Comparison of ENCODE assay signal across 1 fruit fly cellular context in genomic region chr3L:22741389-22742120, dm6.
TF ChIP-seq lines count a peak whose summit lies in the region.

Gene CG7369, plus strand, starts transcription at chr3L:22741793.

TF ChIP-seq in whole organism, embryonic, 481 proteins besides CTCF, POLR2A, EP300 and RAD21 (continued from another document and continues in another):
- TF ChIP-seq CG6813 (GFP tag; optimal IDR thresholded peaks at IDR 0.05; lab: Kevin White, UChicago) (no peak), CG12942 (GFP tag; optimal IDR thresholded peaks at IDR 0.05; lab: Kevin White, UChicago) (peak; percentile 81), CG14860 (GFP tag; IDR thresholded peaks at IDR 0.05; lab: Robert Waterston, UW; ENCODE audit: partially characterized antibody) (peak; percentile 71; the same call in 2 of the 3 replicates), Sry-β (GFP tag; optimal IDR thresholded peaks at IDR 0.05; lab: Kevin White, UChicago) (peak; percentile 81), Xbp1 (GFP tag; optimal IDR thresholded peaks at IDR 0.05; lab: Kevin White, UChicago) (peak; percentile 85), Awh (GFP tag; IDR thresholded peaks at IDR 0.05; lab: Robert Waterston, UW) (peak; percentile 45; the same call in 1 of the 2 replicates), Dek (tag; optimal IDR thresholded peaks at IDR 0.05; lab: Kevin White, UChicago) (peak; percentile 82), CG8924 (tag; optimal IDR thresholded peaks at IDR 0.05; lab: Kevin White, UChicago) (peak; percentile 86), CG11456 (GFP tag; IDR thresholded peaks at IDR 0.05; lab: Robert Waterston, UW) (peak; percentile 85), wdn (GFP tag; IDR thresholded peaks at IDR 0.05; lab: Robert Waterston, UW) (peak; percentile 78; the same call in 1 of the 2 replicates), Hr51 (GFP tag; optimal IDR thresholded peaks at IDR 0.05; lab: Kevin White, UChicago) (peak; percentile 72 to 74), CG30403 (GFP tag; optimal IDR thresholded peaks at IDR 0.05; lab: Kevin White, UChicago) (peak; percentile 96), gsb (GFP tag; IDR thresholded peaks at IDR 0.05; lab: Robert Waterston, UW) (peak; percentile 64), pnt (GFP tag; optimal IDR thresholded peaks at IDR 0.05; lab: Kevin White, UChicago) (peak; percentile 65), Meics (GFP tag; optimal IDR thresholded peaks at IDR 0.05; lab: Kevin White, UChicago) (peak; percentile 84), usp (GFP tag; optimal IDR thresholded peaks at IDR 0.05; lab: Kevin White, UChicago) (no peak), bcd (GFP tag; optimal IDR thresholded peaks at IDR 0.05; lab: Kevin White, UChicago) (peak; percentile 87), HHEX (GFP tag; optimal IDR thresholded peaks at IDR 0.05; lab: Kevin White, UChicago) (peak; percentile 80), Doc2 (GFP tag; IDR thresholded peaks at IDR 0.05; lab: Robert Waterston, UW) (peak; percentile 55; the same call in 1 of the 2 replicates), dysf (GFP tag; IDR thresholded peaks at IDR 0.05; lab: Robert Waterston, UW) (peak; percentile 84), E2f2 (GFP tag; IDR thresholded peaks at IDR 0.05; lab: Robert Waterston, UW) (peak; percentile 68), pho (GFP tag; optimal IDR thresholded peaks at IDR 0.05; lab: Kevin White, UChicago) (peak; percentile 83), CG42726 (GFP tag; IDR thresholded peaks at IDR 0.05; lab: Robert Waterston, UW; ENCODE audit: partially characterized antibody) (no peak), Antp (GFP tag; optimal IDR thresholded peaks at IDR 0.05; lab: Kevin White, UChicago) (peak; percentile 85), CG1233 (GFP tag; optimal IDR thresholded peaks at IDR 0.05; lab: Kevin White, UChicago) (peak; percentile 85), scrt (GFP tag; optimal IDR thresholded peaks at IDR 0.05; lab: Kevin White, UChicago) (peak; percentile 53), kay (GFP tag; optimal IDR thresholded peaks at IDR 0.05; lab: Kevin White, UChicago) (peak; percentile 76), sima (GFP tag; optimal IDR thresholded peaks at IDR 0.05; lab: Kevin White, UChicago) (no peak), CG10979 (tag; optimal IDR thresholded peaks at IDR 0.05; lab: Kevin White, UChicago) (peak; percentile 66), CG10959 (GFP tag; IDR thresholded peaks at IDR 0.05; lab: Robert Waterston, UW) (peak; percentile 68), CG11247 (GFP tag; IDR thresholded peaks at IDR 0.05; lab: Robert Waterston, UW) (peak; percentile 59; the same call in 1 of the 2 replicates), CG2116 (GFP tag; optimal IDR thresholded peaks at IDR 0.05; lab: Kevin White, UChicago) (peak; percentile 93), CG10274 (GFP tag; optimal IDR thresholded peaks at IDR 0.05; lab: Kevin White, UChicago) (peak; percentile 62), CG5953 (GFP tag; IDR thresholded peaks at IDR 0.05; lab: Robert Waterston, UW) (peak; percentile 34; the same call in 1 of the 2 replicates), chm (GFP tag; IDR thresholded peaks at IDR 0.05; lab: Robert Waterston, UW) (peak; percentile 84), knrl (GFP tag; IDR thresholded peaks at IDR 0.05; lab: Robert Waterston, UW; ENCODE audit: partially characterized antibody) (peak; percentile 86), CG13775 (GFP tag; optimal IDR thresholded peaks at IDR 0.05; lab: Kevin White, UChicago) (peak; percentile 92), nom (GFP tag; optimal IDR thresholded peaks at IDR 0.05; lab: Kevin White, UChicago) (peak; percentile 39), Sry-δ (GFP tag; optimal IDR thresholded peaks at IDR 0.05; lab: Kevin White, UChicago) (peak; percentile 67), ttk (GFP tag; IDR thresholded peaks at IDR 0.05; lab: Robert Waterston, UW) (peak; percentile 60; the same call in 1 of the 2 replicates), al (GFP tag; IDR thresholded peaks at IDR 0.05; lab: Robert Waterston, UW) (peak; percentile 76), CG4424 (GFP tag; optimal IDR thresholded peaks at IDR 0.05; lab: Kevin White, UChicago) (peak; percentile 90), fd96Cb (tag; optimal IDR thresholded peaks at IDR 0.05; lab: Kevin White, UChicago) (peak; percentile 67), CG18476 (GFP tag; optimal IDR thresholded peaks at IDR 0.05; lab: Kevin White, UChicago) (peak; percentile 79), CG17829 (tag; optimal IDR thresholded peaks at IDR 0.05; lab: Kevin White, UChicago) (peak; percentile 81), CG34422 (GFP tag; IDR thresholded peaks at IDR 0.05; lab: Robert Waterston, UW) (peak; percentile 72), Rx (GFP tag; IDR thresholded peaks at IDR 0.05; lab: Robert Waterston, UW) (peak; percentile 62), Dref (GFP tag; IDR thresholded peaks at IDR 0.05; lab: Robert Waterston, UW) (peak; percentile 71), CG9727 (GFP tag; optimal IDR thresholded peaks at IDR 0.05; lab: Kevin White, UChicago) (peak; percentile 89), CHES-1-like (GFP tag; optimal IDR thresholded peaks at IDR 0.05; lab: Kevin White, UChicago) (peak; percentile 79), Ssrp (tag; optimal IDR thresholded peaks at IDR 0.05; lab: Kevin White, UChicago) (peak; percentile 73), CG8388 (GFP tag; optimal IDR thresholded peaks at IDR 0.05; lab: Kevin White, UChicago) (peak; percentile 41), CG17568 (GFP tag; optimal IDR thresholded peaks at IDR 0.05; lab: Kevin White, UChicago) (no peak), E2f1 (GFP tag; IDR thresholded peaks at IDR 0.05; lab: Robert Waterston, UW) (peak; percentile 71), fd64A (GFP tag; optimal IDR thresholded peaks at IDR 0.05; lab: Kevin White, UChicago) (no peak), rib (GFP tag; IDR thresholded peaks at IDR 0.05; lab: Robert Waterston, UW) (peak; percentile 62), D19B (GFP tag; optimal IDR thresholded peaks at IDR 0.05; lab: Kevin White, UChicago) (peak; percentile 70), Scr (GFP tag; IDR thresholded peaks at IDR 0.05; lab: Robert Waterston, UW; ENCODE audit: partially characterized antibody) (peak; percentile 88), crc (GFP tag; optimal IDR thresholded peaks at IDR 0.05; lab: Kevin White, UChicago) (peak; percentile 60), Atf3 (GFP tag; optimal IDR thresholded peaks at IDR 0.05; lab: Kevin White, UChicago) (peak; percentile 72), CoRest (tag; optimal IDR thresholded peaks at IDR 0.05; lab: Kevin White, UChicago) (peak; percentile 97), CG2120 (GFP tag; optimal IDR thresholded peaks at IDR 0.05; lab: Kevin White, UChicago) (peak; percentile 92), zen (tag; optimal IDR thresholded peaks at IDR 0.05; lab: Kevin White, UChicago) (peak; percentile 80), CG11560 (tag; IDR thresholded peaks at IDR 0.05; lab: Robert Waterston, UW) (no peak; the same call in 1 of the 3 replicates), CG18619 (GFP tag; optimal IDR thresholded peaks at IDR 0.05; lab: Kevin White, UChicago) (peak; percentile 89), Optix (GFP tag; IDR thresholded peaks at IDR 0.05; lab: Robert Waterston, UW) (peak; percentile 68), CG32532 (GFP tag; IDR thresholded peaks at IDR 0.05; lab: Robert Waterston, UW) (peak; percentile 83), z (GFP tag; IDR thresholded peaks at IDR 0.05; lab: Robert Waterston, UW) (no peak), CG9817 (tag; optimal IDR thresholded peaks at IDR 0.05; lab: Kevin White, UChicago) (peak; percentile 86), esg (GFP tag; conservative IDR thresholded peaks at IDR 0.05; lab: Robert Waterston, UW) (peak; percentile 81), Deaf1 (tag; optimal IDR thresholded peaks at IDR 0.05; lab: Kevin White, UChicago) (peak; percentile 56), oc (tag; optimal IDR thresholded peaks at IDR 0.05; lab: Kevin White, UChicago) (peak; percentile 47), CG8281 (tag; optimal IDR thresholded peaks at IDR 0.05; lab: Kevin White, UChicago) (peak; percentile 33), cato (GFP tag; optimal IDR thresholded peaks at IDR 0.05; lab: Kevin White, UChicago; ENCODE audit: borderline replicate concordance) (peak; percentile 78), CG31388 (GFP tag; optimal IDR thresholded peaks at IDR 0.05; lab: Kevin White, UChicago) (peak; percentile 59), ranshi (GFP tag; IDR thresholded peaks at IDR 0.05; lab: Robert Waterston, UW) (peak; percentile 68; the same call in 1 of the 2 replicates), CG7745 (tag; optimal IDR thresholded peaks at IDR 0.05; lab: Kevin White, UChicago) (no peak), MTF-1 (GFP tag; optimal IDR thresholded peaks at IDR 0.05; lab: Kevin White, UChicago; ENCODE audit: borderline replicate concordance) (peak; percentile 37), CG11398 (GFP tag; optimal IDR thresholded peaks at IDR 0.05; lab: Kevin White, UChicago) (peak; percentile 71), salm (tag; optimal IDR thresholded peaks at IDR 0.05; lab: Kevin White, UChicago) (peak; percentile 33), gt (GFP tag; IDR thresholded peaks at IDR 0.05; lab: Robert Waterston, UW) (peak; percentile 51; the same call in 1 of the 2 replicates), sqz (GFP tag; optimal IDR thresholded peaks at IDR 0.05; lab: Kevin White, UChicago) (no peak), B-H1 (GFP tag; IDR thresholded peaks at IDR 0.05; lab: Robert Waterston, UW) (peak; percentile 58), tup (GFP tag; optimal IDR thresholded peaks at IDR 0.05; lab: Kevin White, UChicago) (peak; percentile 83), CG16813 (GFP tag; IDR thresholded peaks at IDR 0.05; lab: Robert Waterston, UW; ENCODE audit: partially characterized antibody) (peak; percentile 76), CG8944 (GFP tag; optimal IDR thresholded peaks at IDR 0.05; lab: Kevin White, UChicago) (peak; percentile 62), CG1529 (GFP tag; optimal IDR thresholded peaks at IDR 0.05; lab: Kevin White, UChicago) (peak; percentile 70), NC2β (GFP tag; optimal IDR thresholded peaks at IDR 0.05; lab: Kevin White, UChicago) (peak; percentile 60), CG1647 (GFP tag; optimal IDR thresholded peaks at IDR 0.05; lab: Kevin White, UChicago) (peak; percentile 77), cad (GFP tag; optimal IDR thresholded peaks at IDR 0.05; lab: Kevin White, UChicago) (no peak), Oli (tag; optimal IDR thresholded peaks at IDR 0.05; lab: Kevin White, UChicago) (peak; percentile 66), shn (GFP tag; optimal IDR thresholded peaks at IDR 0.05; lab: Kevin White, UChicago) (peak; percentile 69), tin (GFP tag; optimal IDR thresholded peaks at IDR 0.05; lab: Kevin White, UChicago) (peak; percentile 89), CG8359 (GFP tag; optimal IDR thresholded peaks at IDR 0.05; lab: Kevin White, UChicago; ENCODE audit: borderline replicate concordance) (peak; percentile 19), stc (GFP tag; IDR thresholded peaks at IDR 0.05; lab: Robert Waterston, UW) (no peak; the same call in 1 of the 2 replicates), seq (GFP tag; IDR thresholded peaks at IDR 0.05; lab: Robert Waterston, UW) (peak; percentile 62), Ptx1 (GFP tag; IDR thresholded peaks at IDR 0.05; lab: Robert Waterston, UW) (peak; percentile 85), CG4854 (GFP tag; optimal IDR thresholded peaks at IDR 0.05; lab: Kevin White, UChicago) (peak; percentile 67), inv (GFP tag; IDR thresholded peaks at IDR 0.05; lab: Robert Waterston, UW; ENCODE audit: partially characterized antibody) (peak; percentile 73), klu (GFP tag; IDR thresholded peaks at IDR 0.05; lab: Robert Waterston, UW) (peak; percentile 64; the same call in 1 of the 2 replicates), CG12071 (GFP tag; optimal IDR thresholded peaks at IDR 0.05; lab: Kevin White, UChicago) (peak; percentile 64), Dip3 (GFP tag; optimal IDR thresholded peaks at IDR 0.05; lab: Kevin White, UChicago) (peak; percentile 89), lov (optimal IDR thresholded peaks at IDR 0.05; lab: Kevin White, UChicago) (no peak), lov (GFP tag; IDR thresholded peaks at IDR 0.05; lab: Robert Waterston, UW) (no peak), CG9932 (GFP tag; IDR thresholded peaks at IDR 0.05; lab: Robert Waterston, UW) (peak; percentile 91), sr (GFP tag; IDR thresholded peaks at IDR 0.05; lab: Robert Waterston, UW) (peak; percentile 6), CG7271 (tag; optimal IDR thresholded peaks at IDR 0.05; lab: Kevin White, UChicago) (peak; percentile 42), jigr1 (GFP tag; IDR thresholded peaks at IDR 0.05; lab: Robert Waterston, UW) (peak; percentile 68; the same call in 1 of the 3 replicates), Eip74EF (GFP tag; optimal IDR thresholded peaks at IDR 0.05; lab: Kevin White, UChicago) (peak in 1 of 2 experiments; percentile 31), CG17802 (tag; optimal IDR thresholded peaks at IDR 0.05; lab: Kevin White, UChicago) (peak; percentile 21), Atf6 (GFP tag; IDR thresholded peaks at IDR 0.05; lab: Robert Waterston, UW) (peak; percentile 77), emc (GFP tag; optimal IDR thresholded peaks at IDR 0.05; lab: Kevin White, UChicago) (peak; percentile 14), Kr (GFP tag; optimal IDR thresholded peaks at IDR 0.05; lab: Kevin White, UChicago) (peak; percentile 28), org-1 (GFP tag; optimal IDR thresholded peaks at IDR 0.05; lab: Kevin White, UChicago) (peak; percentile 25), prd (optimal IDR thresholded peaks at IDR 0.05; lab: Kevin White, UChicago) (no peak), prd (GFP tag; IDR thresholded peaks at IDR 0.05; lab: Robert Waterston, UW) (peak; percentile 87), CG3281 (GFP tag; optimal IDR thresholded peaks at IDR 0.05; lab: Kevin White, UChicago) (peak; percentile 83), YL-1 (GFP tag; optimal IDR thresholded peaks at IDR 0.05; lab: Kevin White, UChicago) (peak; percentile 74), Mes4 (GFP tag; optimal IDR thresholded peaks at IDR 0.05; lab: Kevin White, UChicago) (no peak), sens (GFP tag; lab: Kevin White, UChicago) (peak; percentile 96), Six4 (GFP tag; optimal IDR thresholded peaks at IDR 0.05; lab: Kevin White, UChicago) (peak; percentile 77), pb (GFP tag; optimal IDR thresholded peaks at IDR 0.05; lab: Kevin White, UChicago) (peak; percentile 54), CG12299 (tag; optimal IDR thresholded peaks at IDR 0.05; lab: Kevin White, UChicago) (peak; percentile 54), CG10462 (GFP tag; optimal IDR thresholded peaks at IDR 0.05; lab: Kevin White, UChicago) (peak; percentile 59), tx (GFP tag; optimal IDR thresholded peaks at IDR 0.05; lab: Kevin White, UChicago) (peak; percentile 69), Gug (GFP tag; IDR thresholded peaks at IDR 0.05; lab: Robert Waterston, UW) (peak; percentile 79), yki (optimal IDR thresholded peaks at IDR 0.05; lab: Kevin White, UChicago) (no peak), CG10543 (GFP tag; optimal IDR thresholded peaks at IDR 0.05; lab: Kevin White, UChicago) (peak; percentile 91), Xrp1 (GFP tag; IDR thresholded peaks at IDR 0.05; lab: Robert Waterston, UW) (peak; percentile 78)
